Fruit fly (Drosophila melanogaster): ENCODE measurements around the gene fid.

The fid gene

DNA sequence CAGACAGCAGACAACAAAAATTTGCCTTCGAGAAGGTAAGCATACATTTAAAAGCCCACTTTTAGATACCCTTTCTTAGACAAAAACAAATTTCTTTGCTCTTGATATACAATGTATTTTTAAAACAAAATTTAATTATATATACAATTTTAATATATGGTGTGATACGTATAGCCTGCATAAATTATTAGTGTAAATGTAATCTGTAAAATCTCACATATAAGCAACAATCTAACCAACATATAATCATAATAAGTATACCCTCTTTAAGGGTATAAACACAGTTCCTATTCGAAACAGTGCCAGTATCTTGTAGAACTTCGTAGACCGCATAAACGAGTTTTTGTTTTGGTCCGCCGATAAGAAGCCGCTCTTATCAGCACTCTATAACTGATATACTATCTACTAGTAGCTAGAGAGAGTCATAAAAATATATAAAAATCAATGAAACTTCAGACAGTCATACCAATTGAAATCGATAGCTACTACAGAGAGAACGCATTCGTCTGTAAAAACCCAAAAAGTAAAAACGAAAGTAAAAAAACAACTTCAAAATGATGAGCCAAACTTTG is 44.5 kb downstream of the fid start, which contains the start of gene Kaz-m1:
Gene Kaz-m1, plus strand, starts transcription at position 460 of the 572 bp plus-strand sequence.
- TF ChIP-seq Hr78 (GFP tag; optimal IDR thresholded peaks at IDR 0.05) (no peak), lola (GFP tag; optimal IDR thresholded peaks at IDR 0.05) (no peak), foxo (GFP tag; optimal IDR thresholded peaks at IDR 0.05) (peak in 1 of 2 experiments; percentile 28), usp (GFP tag; optimal IDR thresholded peaks at IDR 0.05) (no peak), psq (GFP tag; optimal IDR thresholded peaks at IDR 0.05) (no peak), Abd-B (GFP tag; optimal IDR thresholded peaks at IDR 0.05) (no peak), ey (GFP tag; optimal IDR thresholded peaks at IDR 0.05) (no peak), dmrt93B (GFP tag; optimal IDR thresholded peaks at IDR 0.05) (no peak), br (GFP tag; optimal IDR thresholded peaks at IDR 0.05) (peak; percentile 17), CrebA (GFP tag; optimal IDR thresholded peaks at IDR 0.05; ENCODE audit: borderline replicate concordance) (no peak), dsf (GFP tag; optimal IDR thresholded peaks at IDR 0.05; ENCODE audit: borderline replicate concordance) (no peak), Jra (GFP tag; optimal IDR thresholded peaks at IDR 0.05) (no peak), pan (optimal IDR thresholded peaks at IDR 0.05) (no peak), h (GFP tag; optimal IDR thresholded peaks at IDR 0.05) (no peak), N (GFP tag; optimal IDR thresholded peaks at IDR 0.05) (no peak), Mio (GFP tag; optimal IDR thresholded peaks at IDR 0.05) (no peak), brk (GFP tag; optimal IDR thresholded peaks at IDR 0.05) (no peak), Sp1 (GFP tag; optimal IDR thresholded peaks at IDR 0.05) (no peak), HLH106 (tag; optimal IDR thresholded peaks at IDR 0.05) (peak; percentile 10), fru (GFP tag; optimal IDR thresholded peaks at IDR 0.05) (no peak), Hr83 (GFP tag; optimal IDR thresholded peaks at IDR 0.05; ENCODE audit: poor library complexity, severe bottlenecking) (no peak), sv (GFP tag; optimal IDR thresholded peaks at IDR 0.05) (no peak), CG32264 (GFP tag; optimal IDR thresholded peaks at IDR 0.05) (no peak), tai (GFP tag; optimal IDR thresholded peaks at IDR 0.05) (no peak), Dfd (GFP tag; optimal IDR thresholded peaks at IDR 0.05) (no peak), jim (GFP tag; optimal IDR thresholded peaks at IDR 0.05) (no peak), Rel (GFP tag; optimal IDR thresholded peaks at IDR 0.05) (no peak), Rel (tag; optimal IDR thresholded peaks at IDR 0.05) (no peak), Myc (optimal IDR thresholded peaks at IDR 0.05) (no peak), rgr (GFP tag; optimal IDR thresholded peaks at IDR 0.05) (peak; percentile 8), Vsx2 (GFP tag; optimal IDR thresholded peaks at IDR 0.05; ENCODE audit: partially characterized antibody) (no peak), CG9705 (GFP tag; optimal IDR thresholded peaks at IDR 0.05) (no peak)

DNA sequence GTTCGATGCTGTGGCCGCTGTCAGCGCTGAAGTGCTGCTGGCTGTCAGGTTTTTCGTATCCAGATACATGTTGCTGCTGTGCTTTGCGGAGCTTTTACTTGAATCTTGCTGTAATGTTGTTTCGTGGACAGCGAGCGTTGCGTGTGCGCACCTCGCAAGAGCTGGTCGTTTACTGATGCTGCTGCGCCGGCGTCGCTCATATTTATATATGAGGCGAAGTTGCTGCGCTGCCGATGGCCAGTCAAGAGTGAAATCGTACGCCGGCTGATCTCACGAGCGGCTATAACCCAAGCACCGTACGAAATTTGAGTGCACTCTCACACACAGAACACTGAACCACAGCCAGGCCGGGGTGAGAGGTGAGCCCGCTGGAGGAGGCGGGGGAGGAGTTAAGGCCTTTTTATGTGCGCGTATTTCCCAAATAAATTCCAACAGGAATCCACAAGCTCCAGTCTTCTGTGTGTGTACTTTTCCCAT is 47.5 kb downstream of the fid start:
- TF ChIP-seq sv (GFP tag; optimal IDR thresholded peaks at IDR 0.05) (no peak), N (GFP tag; optimal IDR thresholded peaks at IDR 0.05) (no peak), Hr78 (GFP tag; optimal IDR thresholded peaks at IDR 0.05) (no peak), HLH106 (tag; optimal IDR thresholded peaks at IDR 0.05) (no peak), Vsx2 (GFP tag; optimal IDR thresholded peaks at IDR 0.05; ENCODE audit: partially characterized antibody) (no peak), fru (GFP tag; optimal IDR thresholded peaks at IDR 0.05) (no peak), rgr (GFP tag; optimal IDR thresholded peaks at IDR 0.05) (no peak), Rel (GFP tag; optimal IDR thresholded peaks at IDR 0.05) (no peak), Rel (tag; optimal IDR thresholded peaks at IDR 0.05) (peak; percentile 51), Hr83 (GFP tag; optimal IDR thresholded peaks at IDR 0.05; ENCODE audit: poor library complexity, severe bottlenecking) (peak; percentile 42), dmrt93B (GFP tag; optimal IDR thresholded peaks at IDR 0.05) (no peak), br (GFP tag; optimal IDR thresholded peaks at IDR 0.05) (no peak), Abd-B (GFP tag; optimal IDR thresholded peaks at IDR 0.05) (no peak), Dif (GFP tag; optimal IDR thresholded peaks at IDR 0.05; ENCODE audit: partially characterized antibody) (no peak), CG32264 (GFP tag; optimal IDR thresholded peaks at IDR 0.05) (no peak)

DNA sequence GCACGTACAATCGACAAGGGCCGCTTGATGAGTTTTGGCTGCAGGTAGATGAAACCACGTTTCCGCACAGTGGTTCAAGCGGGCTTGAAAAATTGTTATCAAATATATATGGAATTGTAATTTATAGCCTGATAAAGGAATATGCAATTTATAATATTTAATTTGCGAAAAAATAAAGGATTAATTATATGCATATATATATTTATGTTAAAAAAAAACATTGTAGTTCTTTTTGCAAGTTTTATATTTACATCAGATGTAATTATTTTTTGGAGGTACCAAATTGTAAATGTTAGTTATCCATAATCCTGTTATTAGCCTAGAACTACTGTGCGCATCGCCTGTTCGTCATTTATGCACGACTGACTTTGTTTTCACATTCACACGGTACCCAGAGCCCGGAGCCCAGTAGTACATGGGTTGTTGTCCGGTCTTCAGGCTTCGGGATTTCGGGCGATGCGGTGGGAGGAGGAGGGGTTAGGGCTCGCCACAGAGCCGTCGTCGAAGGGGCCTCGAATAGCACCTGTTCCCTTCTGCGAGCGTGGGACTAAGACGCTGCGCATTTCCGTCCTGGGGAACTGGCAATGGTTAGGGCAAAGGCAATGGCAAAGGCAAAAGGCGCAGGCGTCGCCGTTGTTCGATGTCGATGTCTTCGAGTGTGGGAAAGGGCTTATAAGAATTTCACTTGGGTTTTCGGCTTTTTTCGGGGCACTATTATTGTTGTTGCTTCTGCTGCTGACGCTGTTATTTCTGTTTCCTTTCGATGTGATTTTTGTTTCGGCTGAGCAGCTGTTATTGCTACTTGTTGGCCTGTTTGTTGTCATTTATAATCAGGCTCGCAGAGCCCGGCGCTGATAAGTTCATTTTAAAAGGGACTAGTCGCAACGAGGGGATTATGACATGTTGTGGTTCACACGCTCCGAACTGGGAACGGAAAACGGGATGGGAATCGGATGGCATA is 48.2 kb downstream of the fid start:
- peak; percentile 98 for TF ChIP-seq Sp1 (GFP tag; optimal IDR thresholded peaks at IDR 0.05)
- TF ChIP-seq rgr (GFP tag; optimal IDR thresholded peaks at IDR 0.05): peak; percentile 87
- peak; percentile 95 for TF ChIP-seq psq (GFP tag; optimal IDR thresholded peaks at IDR 0.05)
- peak; percentile 52 for TF ChIP-seq dsf (GFP tag; optimal IDR thresholded peaks at IDR 0.05; ENCODE audit: borderline replicate concordance)
- TF ChIP-seq HLH106 (tag; optimal IDR thresholded peaks at IDR 0.05): peak; percentile 94
- TF ChIP-seq Mio (GFP tag; optimal IDR thresholded peaks at IDR 0.05): no peak
- peak; percentile 79 for TF ChIP-seq brk (GFP tag; optimal IDR thresholded peaks at IDR 0.05)
- TF ChIP-seq sv (GFP tag; optimal IDR thresholded peaks at IDR 0.05): peak; percentile 41
- peak; percentile 96 for TF ChIP-seq Hr83 (GFP tag; optimal IDR thresholded peaks at IDR 0.05; ENCODE audit: poor library complexity, severe bottlenecking)
- peak; percentile 90 for TF ChIP-seq CG9705 (GFP tag; optimal IDR thresholded peaks at IDR 0.05)
- TF ChIP-seq N (GFP tag; optimal IDR thresholded peaks at IDR 0.05): no peak
- peak; percentile 75 for TF ChIP-seq Rel (GFP tag; optimal IDR thresholded peaks at IDR 0.05)
- TF ChIP-seq Rel (tag; optimal IDR thresholded peaks at IDR 0.05): peak; percentile 53
- TF ChIP-seq CG32264 (GFP tag; optimal IDR thresholded peaks at IDR 0.05): no peak
- peak; percentile 2 for TF ChIP-seq Dif (GFP tag; optimal IDR thresholded peaks at IDR 0.05; ENCODE audit: partially characterized antibody)
- peak in 1 of 2 experiments; percentile 93 for TF ChIP-seq foxo (GFP tag; optimal IDR thresholded peaks at IDR 0.05)
- TF ChIP-seq usp (GFP tag; optimal IDR thresholded peaks at IDR 0.05): no peak
- TF ChIP-seq CrebA (GFP tag; optimal IDR thresholded peaks at IDR 0.05; ENCODE audit: borderline replicate concordance): no peak
- peak; percentile 84 for TF ChIP-seq h (GFP tag; optimal IDR thresholded peaks at IDR 0.05)
- TF ChIP-seq sage (GFP tag; optimal IDR thresholded peaks at IDR 0.05): peak; percentile 36
- TF ChIP-seq tai (GFP tag; optimal IDR thresholded peaks at IDR 0.05): peak; percentile 76
- TF ChIP-seq pan (optimal IDR thresholded peaks at IDR 0.05): no peak
- peak; percentile 17 for TF ChIP-seq Vsx2 (GFP tag; optimal IDR thresholded peaks at IDR 0.05; ENCODE audit: partially characterized antibody)
- peak; percentile 77 for TF ChIP-seq Hnf4 (GFP tag; optimal IDR thresholded peaks at IDR 0.05)
- peak; percentile 92 for TF ChIP-seq dmrt93B (GFP tag; optimal IDR thresholded peaks at IDR 0.05)
- peak; percentile 83 for TF ChIP-seq Dfd (GFP tag; optimal IDR thresholded peaks at IDR 0.05)
- no peak for TF ChIP-seq GATAd (GFP tag; optimal IDR thresholded peaks at IDR 0.05)
- TF ChIP-seq Myc (optimal IDR thresholded peaks at IDR 0.05): no peak
- peak; percentile 74 for TF ChIP-seq br (GFP tag; optimal IDR thresholded peaks at IDR 0.05)
- TF ChIP-seq Hr78 (GFP tag; optimal IDR thresholded peaks at IDR 0.05): no peak
- peak; percentile 90 for TF ChIP-seq fru (GFP tag; optimal IDR thresholded peaks at IDR 0.05)
- peak; percentile 91 for TF ChIP-seq woc (GFP tag; optimal IDR thresholded peaks at IDR 0.05)

Measured in whole organism, wandering third instar larva.